Worm (Caenorhabditis elegans): Measurements from ENCODE around the gene clc-18.

ce11 chrV:4120629-4121028 is 10.9 kb upstream of the clc-18 start, which contains the start of gene T05B4.10:
- no peak for TF ChIP-seq ceh-16 (tag; optimal IDR thresholded peaks at IDR 0.05)
- no peak for TF ChIP-seq unc-62 (GFP tag; optimal IDR thresholded peaks at IDR 0.05)
- TF ChIP-seq nfya-1 (tag; optimal IDR thresholded peaks at IDR 0.05; ENCODE audit: insufficient read depth), result no peak
- no peak for TF ChIP-seq nhr-76 (tag; optimal IDR thresholded peaks at IDR 0.05)
- no peak for TF ChIP-seq nhr-43 (tag; optimal IDR thresholded peaks at IDR 0.05; ENCODE audit: poor library complexity, severe bottlenecking)
